Fruit fly (Drosophila melanogaster): ENCODE results near the gene nudC.

DNA sequence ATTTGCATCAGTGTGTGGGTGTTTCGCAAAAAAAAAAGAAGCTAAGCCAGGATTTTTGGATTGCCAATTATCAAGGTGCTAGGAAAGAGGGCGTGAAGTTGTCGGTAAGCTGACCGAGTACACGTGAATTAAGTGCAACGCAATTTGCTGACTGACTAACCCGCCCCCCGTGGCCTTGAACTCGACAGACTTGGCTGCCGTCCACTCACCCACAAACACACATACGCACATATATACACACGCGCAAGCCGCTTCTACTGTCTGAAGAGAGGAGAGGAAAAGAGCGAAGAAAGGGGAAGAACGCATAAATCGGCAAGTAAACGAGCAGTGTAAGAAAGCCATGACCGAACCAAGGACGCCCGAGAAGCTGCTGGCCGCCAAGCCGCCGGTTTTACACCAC lies 24.5 kb upstream of the nudC start:
- TF ChIP-seq usp (GFP tag; optimal IDR thresholded peaks at IDR 0.05) (no peak), psq (optimal IDR thresholded peaks at IDR 0.05) (no peak), pan (optimal IDR thresholded peaks at IDR 0.05) (no peak), CG8478 (optimal IDR thresholded peaks at IDR 0.05) (no peak), EcR (GFP tag; optimal IDR thresholded peaks at IDR 0.05) (no peak), Dll (optimal IDR thresholded peaks at IDR 0.05) (no peak)

Data from whole organism.